Fruit fly (Drosophila melanogaster): ENCODE measurements around the gene Ir92a.

DNA sequence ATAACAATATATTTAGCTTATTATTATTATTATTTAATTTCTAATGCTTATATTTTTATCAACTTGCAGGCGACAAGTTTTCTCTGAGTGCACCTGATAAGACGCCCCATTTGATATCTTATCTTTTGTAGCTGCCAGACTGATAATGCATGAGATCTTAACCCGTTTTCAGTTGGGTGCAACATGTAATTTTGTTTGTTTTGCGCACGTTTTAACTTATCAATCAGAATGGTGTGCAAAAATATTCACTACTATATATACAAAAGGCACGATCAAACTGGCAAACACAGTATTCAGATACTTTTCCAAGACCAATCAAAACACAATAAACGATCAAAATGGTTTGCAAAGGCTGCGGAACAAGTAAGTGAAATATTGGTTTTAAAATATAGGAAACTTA, 21.2 kb downstream of the Ir92a start, which contains the start of gene MtnC:
- TF ChIP-seq psq (optimal IDR thresholded peaks at IDR 0.05) (no peak), Sin3A (optimal IDR thresholded peaks at IDR 0.05) (no peak), Myc (optimal IDR thresholded peaks at IDR 0.05) (no peak)

Measured in Kc167 (cell line).